Fruit fly (Drosophila melanogaster): Measurements from ENCODE around the gene aly.

Gene aly

dm6 chr3L:3052110-3052871, 26.0 kb upstream of the aly start, which contains the start of gene CG1271 (continued):
- no peak for TF ChIP-seq Hr78 (GFP tag; optimal IDR thresholded peaks at IDR 0.05)
- TF ChIP-seq Usf (GFP tag; optimal IDR thresholded peaks at IDR 0.05) = no peak
- TF ChIP-seq hkb (optimal IDR thresholded peaks at IDR 0.05) = peak; percentile 84
- TF ChIP-seq hkb (GFP tag; IDR thresholded peaks at IDR 0.05) = peak; percentile 59
- no peak for TF ChIP-seq yki (optimal IDR thresholded peaks at IDR 0.05)
- TF ChIP-seq D (optimal IDR thresholded peaks at IDR 0.05) = no peak
- peak; percentile 25 for TF ChIP-seq D (GFP tag; optimal IDR thresholded peaks at IDR 0.05)
- no peak for TF ChIP-seq crol (GFP tag; IDR thresholded peaks at IDR 0.05)
- peak; percentile 21 for TF ChIP-seq schlank (tag; optimal IDR thresholded peaks at IDR 0.05)
- TF ChIP-seq ftz-f1 (GFP tag; optimal IDR thresholded peaks at IDR 0.05) = no peak
- TF ChIP-seq grn (GFP tag; optimal IDR thresholded peaks at IDR 0.05) = peak; percentile 92
- TF ChIP-seq fru (optimal IDR thresholded peaks at IDR 0.05) = no peak
- TF ChIP-seq Ssrp (tag; optimal IDR thresholded peaks at IDR 0.05) = peak; percentile 30
- TF ChIP-seq CG2875 (GFP tag; optimal IDR thresholded peaks at IDR 0.05) = no peak
- peak; percentile 49 for TF ChIP-seq pum (GFP tag; optimal IDR thresholded peaks at IDR 0.05)
- TF ChIP-seq CG12155 (GFP tag; optimal IDR thresholded peaks at IDR 0.05) = peak; percentile 52
- TF ChIP-seq CG1529 (GFP tag; optimal IDR thresholded peaks at IDR 0.05) = peak; percentile 20
- TF ChIP-seq Dbx (GFP tag; IDR thresholded peaks at IDR 0.05) = peak; percentile 41; the same call in 1 of the 3 replicates
- TF ChIP-seq ato (GFP tag; IDR thresholded peaks at IDR 0.05; ENCODE audit: partially characterized antibody) = no peak
- TF ChIP-seq CG1832 (GFP tag; optimal IDR thresholded peaks at IDR 0.05) = no peak
- peak; percentile 59 for TF ChIP-seq pho (GFP tag; optimal IDR thresholded peaks at IDR 0.05)
- TF ChIP-seq prd (optimal IDR thresholded peaks at IDR 0.05) = no peak
- TF ChIP-seq prd (GFP tag; IDR thresholded peaks at IDR 0.05) = peak; percentile 66; the same call in 2 of the 3 replicates
- 0 out of 3 replicates have a peak, but pooled peaks have one; percentile 6 for TF ChIP-seq CG7357 (GFP tag; IDR thresholded peaks at IDR 0.05)
- peak; percentile 78 for TF ChIP-seq Nf-YC (tag; optimal IDR thresholded peaks at IDR 0.05)
- peak; percentile 28 for TF ChIP-seq CG30020 (tag; optimal IDR thresholded peaks at IDR 0.05)
- TF ChIP-seq CG12071 (GFP tag; optimal IDR thresholded peaks at IDR 0.05) = peak; percentile 11
- peak; percentile 39; the same call in 1 of the 4 replicates for TF ChIP-seq Gug (GFP tag; IDR thresholded peaks at IDR 0.05)
- TF ChIP-seq CG18262 (tag; optimal IDR thresholded peaks at IDR 0.05) = peak; percentile 56
- no peak for TF ChIP-seq CG8388 (GFP tag; optimal IDR thresholded peaks at IDR 0.05)
- TF ChIP-seq maf-S (GFP tag; optimal IDR thresholded peaks at IDR 0.05) = peak; percentile 59
- peak; percentile 9 for TF ChIP-seq CG6254 (GFP tag; optimal IDR thresholded peaks at IDR 0.05)
- TF ChIP-seq CG8924 (tag; optimal IDR thresholded peaks at IDR 0.05) = peak; percentile 61
- peak; percentile 32 for TF ChIP-seq Lhr (GFP tag; optimal IDR thresholded peaks at IDR 0.05)
- TF ChIP-seq CG15269 (tag; optimal IDR thresholded peaks at IDR 0.05) = peak; percentile 51
- TF ChIP-seq knrl (GFP tag; IDR thresholded peaks at IDR 0.05; ENCODE audit: partially characterized antibody) = peak; percentile 26; the same call in 1 of the 3 replicates
- TF ChIP-seq CG15601 (tag; optimal IDR thresholded peaks at IDR 0.05) = peak; percentile 59
- no peak for TF ChIP-seq zen2 (GFP tag; IDR thresholded peaks at IDR 0.05; ENCODE audit: partially characterized antibody)
- TF ChIP-seq Med (GFP tag) = peak; percentile 92
- peak; percentile 10 for TF ChIP-seq CG10274 (GFP tag; optimal IDR thresholded peaks at IDR 0.05)
- TF ChIP-seq Myb (GFP tag; optimal IDR thresholded peaks at IDR 0.05) = peak; percentile 58
- TF ChIP-seq pan (optimal IDR thresholded peaks at IDR 0.05) = no peak
- peak in 1 of 2 experiments; percentile 18 for TF ChIP-seq pan (GFP tag; optimal IDR thresholded peaks at IDR 0.05 in 1 of 2, IDR thresholded peaks at IDR 0.05 in 1 of 2)
- peak; percentile 46 for TF ChIP-seq CG12236 (GFP tag; optimal IDR thresholded peaks at IDR 0.05)
- TF ChIP-seq CG17186 (GFP tag; optimal IDR thresholded peaks at IDR 0.05) = peak; percentile 86
- peak; percentile 64 for TF ChIP-seq Fer3 (tag; optimal IDR thresholded peaks at IDR 0.05)
- TF ChIP-seq Sry-δ (GFP tag; optimal IDR thresholded peaks at IDR 0.05) = peak; percentile 72
- TF ChIP-seq Sry-β (GFP tag; optimal IDR thresholded peaks at IDR 0.05) = peak; percentile 99
- peak; percentile 53 to 73 for TF ChIP-seq dpn (GFP tag; optimal IDR thresholded peaks at IDR 0.05)
- no peak for TF ChIP-seq ewg (GFP tag; optimal IDR thresholded peaks at IDR 0.05)

All from whole organism, embryonic.